Fruit fly (Drosophila melanogaster) whole organism, embryonic: ENCODE results near the gene woc.

ENCODE experiments used
- Aef1 ChIP-seq: fragments of 200-800 bp; sonication (Bioruptor generic); IDR thresholded peaks from 3 replicates; pipeline ENCODE4 v1.3.6; 2022; ENCODE audit warnings: missing biosample characterization, missing genetic modification characterization
- Bdp1 ChIP-seq: fragments of 200-800 bp; sonication (Bioruptor generic); optimal IDR thresholded peaks from 3 replicates; lab custom pipeline; 2016; ENCODE audit warnings: missing biosample characterization, missing genetic modification characterization
- Blimp-1 ChIP-seq: fragments of 200-800 bp; sonication (Bioruptor generic); optimal IDR thresholded peaks from 3 replicates; lab custom pipeline; 2018; ENCODE audit warnings: missing biosample characterization, missing genetic modification characterization, mild to moderate bottlenecking, moderate library complexity, missing genetic modification reagents
- C15 ChIP-seq: fragments of 200-800 bp; sonication (Bioruptor generic); IDR thresholded peaks from 3 replicates; pipeline ENCODE4 v1.3.6; 2022; ENCODE audit warnings: missing biosample characterization, missing genetic modification characterization
- CG11247 ChIP-seq: fragments of 200-800 bp; sonication (Bioruptor generic); IDR thresholded peaks from 2 replicates; pipeline ENCODE4 v1.3.6; 2022; ENCODE audit warnings: missing biosample characterization, missing genetic modification characterization
- CG12744 ChIP-seq: fragments of 200-800 bp; sonication (Bioruptor generic); optimal IDR thresholded peaks from 2 replicates; lab custom pipeline; 2016; ENCODE audit warnings: missing biosample characterization, missing genetic modification characterization
- CG13775 ChIP-seq: fragments of 200-800 bp; sonication (Bioruptor generic); optimal IDR thresholded peaks from 3 replicates; lab custom pipeline; 2017; ENCODE audit warnings: missing biosample characterization, mild to moderate bottlenecking, missing genetic modification characterization
- CG14014 ChIP-seq: fragments of 200-800 bp; sonication (Bioruptor generic); IDR thresholded peaks from 2 replicates; pipeline ENCODE4 v1.3.6; 2022; ENCODE audit warnings: missing biosample characterization, missing genetic modification characterization
- CG14050 ChIP-seq: fragments of 200-800 bp; sonication (Bioruptor generic); IDR thresholded peaks from 3 replicates; pipeline ENCODE4 v1.3.6; 2022; ENCODE audit warnings: missing biosample characterization, missing genetic modification characterization
- CG15601 ChIP-seq: fragments of 200-800 bp; sonication (Bioruptor generic); optimal IDR thresholded peaks from 3 replicates; lab custom pipeline; 2019; ENCODE audit warnings: missing biosample characterization, mild to moderate bottlenecking, missing genetic modification characterization, moderate library complexity
- CG15696 ChIP-seq: fragments of 200-800 bp; sonication (Bioruptor generic); optimal IDR thresholded peaks from 2 replicates; lab custom pipeline; 2019; ENCODE audit warnings: missing biosample characterization, mild to moderate bottlenecking, missing genetic modification characterization, moderate library complexity
- CG18011 ChIP-seq: fragments of 200-800 bp; sonication (Bioruptor generic); optimal IDR thresholded peaks from 2 replicates; lab custom pipeline; 2017; ENCODE audit warnings: missing biosample characterization, missing genetic modification characterization, mild to moderate bottlenecking, moderate library complexity, missing genotype
- CG18599 ChIP-seq: fragments of 200-800 bp; sonication (Bioruptor generic); optimal IDR thresholded peaks from 3 replicates; lab custom pipeline; 2017; ENCODE audit warnings: missing biosample characterization, missing genetic modification characterization, mild to moderate bottlenecking, moderate library complexity, missing genetic modification reagents
- CG18619 ChIP-seq: fragments of 200-800 bp; sonication (Bioruptor generic); optimal IDR thresholded peaks from 3 replicates; lab custom pipeline; 2017; ENCODE audit warnings: missing biosample characterization, mild to moderate bottlenecking, missing genetic modification characterization
- CG2712 ChIP-seq: fragments of 200-800 bp; optimal IDR thresholded peaks from 3 replicates; lab custom pipeline; 2019; ENCODE audit warnings: missing biosample characterization, mild to moderate bottlenecking, missing genetic modification characterization, moderate library complexity
- CG30431 ChIP-seq: fragments of 200-800 bp; sonication (Bioruptor generic); optimal IDR thresholded peaks from 2 replicates; lab custom pipeline; 2017; ENCODE audit warnings: missing biosample characterization, missing genetic modification characterization
- CG3163 ChIP-seq: fragments of 200-800 bp; sonication (Bioruptor generic); optimal IDR thresholded peaks from 3 replicates; lab custom pipeline; 2016; ENCODE audit warnings: missing biosample characterization, missing genetic modification characterization
- CG4282 ChIP-seq: fragments of 200-800 bp; sonication (Bioruptor generic); optimal IDR thresholded peaks from 2 replicates; lab custom pipeline; 2016; ENCODE audit warnings: missing biosample characterization, missing genetic modification characterization
- CG7745 ChIP-seq: fragments of 200-800 bp; sonication (Bioruptor generic); optimal IDR thresholded peaks from 2 replicates; lab custom pipeline; 2018; ENCODE audit warnings: missing biosample characterization, mild to moderate bottlenecking, missing genetic modification characterization, moderate library complexity
- CG7928 ChIP-seq: fragments of 200-800 bp; sonication (Bioruptor generic); optimal IDR thresholded peaks from 2 replicates; lab custom pipeline; 2017; ENCODE audit warnings: missing biosample characterization, mild to moderate bottlenecking, missing genetic modification characterization
- CoRest ChIP-seq: fragments of 200-800 bp; sonication (Bioruptor generic); optimal IDR thresholded peaks from 3 replicates; lab custom pipeline; 2018; ENCODE audit warnings: missing biosample characterization, mild to moderate bottlenecking, missing genetic modification characterization, moderate library complexity
- CrebB ChIP-seq: fragments of 200-800 bp; sonication (Bioruptor generic); optimal IDR thresholded peaks from 3 replicates; lab custom pipeline; 2018; ENCODE audit warnings: missing biosample characterization, mild to moderate bottlenecking, missing genetic modification characterization
- GATAe ChIP-seq: fragments of 200-800 bp; sonication (Bioruptor generic); conservative IDR thresholded peaks from 2 replicates; pipeline ENCODE4 v1.3.6; 2022; ENCODE audit warnings: missing biosample characterization, missing genetic modification characterization
- HmgZ ChIP-seq: fragments of 200-800 bp; sonication (Bioruptor generic); optimal IDR thresholded peaks from 2 replicates; lab custom pipeline; 2018; ENCODE audit warnings: missing biosample characterization, mild to moderate bottlenecking, missing genetic modification characterization
- Hr39 ChIP-seq: fragments of >200 bp; optimal IDR thresholded peaks from 2 replicates; lab custom pipeline; 2017
- Hr78 ChIP-seq, 2 experiments: fragments of 200-800 bp in 1 of 2; fragments of >200 bp in 1 of 2; sonication (Bioruptor generic) in 1 of 2; optimal IDR thresholded peaks; 2 replicates each; lab custom pipeline; 2017 to 2019; ENCODE audit warnings: missing biosample characterization in 2 of 2, missing genetic modification characterization in 2 of 2, mild to moderate bottlenecking in 1 of 2, moderate library complexity in 1 of 2
- Mrtf ChIP-seq: fragments of 200-800 bp; sonication (Bioruptor generic); IDR thresholded peaks from 3 replicates; pipeline ENCODE4 v1.3.6; 2022; ENCODE audit warnings: missing biosample characterization, missing genetic modification characterization
- Nf-YC ChIP-seq: fragments of 200-800 bp; optimal IDR thresholded peaks from 3 replicates; lab custom pipeline; 2019; ENCODE audit warnings: missing biosample characterization, mild to moderate bottlenecking, missing genetic modification characterization, moderate library complexity
- Opbp ChIP-seq: fragments of 200-800 bp; sonication (Bioruptor generic); IDR thresholded peaks from 3 replicates; pipeline ENCODE4 v1.3.6; 2022; ENCODE audit warnings: missing biosample characterization, missing genetic modification characterization; ENCODE audit not compliant: partially characterized antibody
- Optix ChIP-seq: fragments of 200-800 bp; sonication (Bioruptor generic); IDR thresholded peaks from 3 replicates; pipeline ENCODE4 v1.3.6; 2022; ENCODE audit warnings: missing biosample characterization, missing genetic modification characterization
- Usf ChIP-seq: fragments of 200-800 bp; sonication (Bioruptor generic); optimal IDR thresholded peaks from 2 replicates; lab custom pipeline; 2017; ENCODE audit warnings: missing genotype, missing biosample characterization, missing genetic modification characterization
- Vsx1 ChIP-seq: fragments of 200-800 bp; sonication (Bioruptor generic); optimal IDR thresholded peaks from 2 replicates; lab custom pipeline; 2017; ENCODE audit warnings: missing biosample characterization, mild to moderate bottlenecking, missing genetic modification characterization, missing genetic modification reagents
- ato ChIP-seq: fragments of 200-800 bp; sonication (Bioruptor generic); IDR thresholded peaks from 2 replicates; pipeline ENCODE4 v1.3.6; 2022; ENCODE audit warnings: missing biosample characterization, missing genetic modification characterization; ENCODE audit not compliant: partially characterized antibody
- cato ChIP-seq: fragments of 200-800 bp; sonication (Bioruptor generic); optimal IDR thresholded peaks from 2 replicates; lab custom pipeline; 2016; ENCODE audit warnings: missing biosample characterization, missing genetic modification characterization, borderline replicate concordance
- disco-r ChIP-seq: fragments of 200-800 bp; sonication (Bioruptor generic); optimal IDR thresholded peaks from 2 replicates; lab custom pipeline; 2016; ENCODE audit warnings: missing biosample characterization, missing genetic modification characterization
- gce ChIP-seq: fragments of 200-800 bp; sonication (Bioruptor generic); IDR thresholded peaks from 3 replicates; pipeline ENCODE4 v1.3.6; 2022; ENCODE audit warnings: missing biosample characterization, missing genetic modification characterization
- nmo ChIP-seq: fragments of 200-800 bp; sonication (Bioruptor generic); optimal IDR thresholded peaks from 2 replicates; lab custom pipeline; 2018; ENCODE audit warnings: missing biosample characterization, mild to moderate bottlenecking, missing genetic modification characterization, moderate library complexity
- nom ChIP-seq: fragments of 200-800 bp; sonication (Bioruptor generic); optimal IDR thresholded peaks from 2 replicates; lab custom pipeline; 2017; ENCODE audit warnings: missing biosample characterization, missing genetic modification characterization, mild to moderate bottlenecking, moderate library complexity, missing genetic modification reagents
- org-1 ChIP-seq: fragments of 200-800 bp; sonication (Bioruptor generic); optimal IDR thresholded peaks from 2 replicates; lab custom pipeline; 2017; ENCODE audit warnings: missing biosample characterization, missing genetic modification characterization
- pho ChIP-seq: fragments of 200-800 bp; sonication (Bioruptor generic); optimal IDR thresholded peaks from 2 replicates; lab custom pipeline; 2016; ENCODE audit warnings: missing biosample characterization, missing genetic modification characterization
- sc ChIP-seq, 3 experiments: fragments of >200 bp in 2 of 3; fragments of 200-800 bp in 1 of 3; sonication (Bioruptor generic) in 1 of 3; optimal IDR thresholded peaks; 2 replicates in 2 of 3; 3 replicates in 1 of 3; lab custom pipeline; 2017; ENCODE audit warnings: mild to moderate bottlenecking in 1 of 3, missing biosample characterization in 1 of 3, missing genetic modification characterization in 1 of 3, missing genetic modification reagents in 1 of 3
- sim ChIP-seq: fragments of 200-800 bp; sonication (Bioruptor generic); IDR thresholded peaks from 2 replicates; pipeline ENCODE4 v1.3.6; 2022; ENCODE audit warnings: missing biosample characterization, missing genetic modification characterization
- slp2 ChIP-seq: fragments of 200-800 bp; sonication (Bioruptor generic); optimal IDR thresholded peaks from 2 replicates; lab custom pipeline; 2016; ENCODE audit warnings: missing biosample characterization, missing genetic modification characterization
- sug ChIP-seq: fragments of 200-800 bp; optimal IDR thresholded peaks from 2 replicates; lab custom pipeline; 2019; ENCODE audit warnings: missing biosample characterization, mild to moderate bottlenecking, missing genetic modification characterization, moderate library complexity
- toy ChIP-seq: fragments of 200-800 bp; sonication (Bioruptor generic); IDR thresholded peaks from 2 replicates; pipeline ENCODE4 v1.3.6; 2022; ENCODE audit warnings: missing biosample characterization, missing genetic modification characterization
- unc-4 ChIP-seq: fragments of 200-800 bp; sonication (Bioruptor generic); IDR thresholded peaks from 2 replicates; pipeline ENCODE4 v1.3.6; 2022; ENCODE audit warnings: missing biosample characterization, missing genetic modification characterization; ENCODE audit not compliant: partially characterized antibody
- yki ChIP-seq: fragments of >200 bp; optimal IDR thresholded peaks from 3 replicates; lab custom pipeline; 2018
- zen2 ChIP-seq: fragments of 200-800 bp; sonication (Bioruptor generic); IDR thresholded peaks from 3 replicates; pipeline ENCODE4 v1.3.6; 2022; ENCODE audit warnings: missing biosample characterization, missing genetic modification characterization; ENCODE audit not compliant: partially characterized antibody

The woc gene

dm6 chr3R:27281022-27281810, 17.4 kb upstream of the woc start (continued):
- TF ChIP-seq gce (peak; percentile 96), Usf (GFP tag; lab: Kevin White, UChicago) (peak; percentile 92), CG7745 (tag; lab: Kevin White, UChicago) (no peak), CrebB (tag; lab: Kevin White, UChicago) (peak; percentile 96), CG7928 (peak; percentile 77), zen2 (0 out of 3 replicates have a peak, but pooled peaks have one; percentile 17), Hr78 (GFP tag; optimal IDR thresholded peaks at IDR 0.05; lab: Kevin White, UChicago) (peak in 1 of 2 experiments; percentile 70), Blimp-1 (GFP tag; lab: Kevin White, UChicago) (peak; percentile 92), CG12744 (GFP tag; lab: Kevin White, UChicago) (peak; percentile 90), nmo (peak; percentile 94), cato (GFP tag; lab: Kevin White, UChicago) (peak; percentile 81), Bdp1 (GFP tag; lab: Kevin White, UChicago) (peak; percentile 89), toy (GFP tag; lab: Robert Waterston, UW) (peak; percentile 86), slp2 (peak; percentile 92), CG4282 (GFP tag; lab: Kevin White, UChicago) (peak; percentile 92), sim (GFP tag; lab: Robert Waterston, UW) (peak; percentile 91), Mrtf (GFP tag; lab: Robert Waterston, UW) (peak; percentile 97), CG13775 (GFP tag; lab: Kevin White, UChicago) (peak; percentile 92), nom (peak; percentile 88), ato (GFP tag; lab: Robert Waterston, UW) (0 out of 2 replicates have a peak, but pooled peaks have one; percentile 12), CG18599 (GFP tag; lab: Kevin White, UChicago) (peak; percentile 98), CG11247 (GFP tag; lab: Robert Waterston, UW) (peak; percentile 94), sc (optimal IDR thresholded peaks at IDR 0.05; lab: Kevin White, UChicago) (no peak), sc (GFP tag; optimal IDR thresholded peaks at IDR 0.05; lab: Kevin White, UChicago) (peak; percentile 90), CG18619 (peak; percentile 96), CG30431 (GFP tag; lab: Kevin White, UChicago) (peak; percentile 97), pho (peak; percentile 94), HmgZ (tag; lab: Kevin White, UChicago) (peak; percentile 98), Aef1 (GFP tag; lab: Robert Waterston, UW) (peak; percentile 96), org-1 (GFP tag; lab: Kevin White, UChicago) (peak; percentile 97), Optix (GFP tag; lab: Robert Waterston, UW) (peak; percentile 98), Hr39 (lab: Kevin White, UChicago) (no peak), CG15601 (tag; lab: Kevin White, UChicago) (peak; percentile 87), GATAe (peak; percentile 82), unc-4 (GFP tag; lab: Robert Waterston, UW) (peak; percentile 23), CG3163 (GFP tag; lab: Kevin White, UChicago) (peak; percentile 83), CG14050 (peak; percentile 95), C15 (GFP tag; lab: Robert Waterston, UW) (peak; percentile 93), Nf-YC (tag; lab: Kevin White, UChicago) (peak; percentile 61), CG15696 (tag; lab: Kevin White, UChicago) (peak; percentile 65), CG2712 (tag; lab: Kevin White, UChicago) (peak; percentile 94), disco-r (peak; percentile 89), CG14014 (GFP tag; lab: Robert Waterston, UW) (peak; percentile 97), Opbp (GFP tag; lab: Robert Waterston, UW) (peak; percentile 68), CoRest (peak; percentile 94), yki (lab: Kevin White, UChicago) (peak; percentile 54), Vsx1 (GFP tag; lab: Kevin White, UChicago) (peak; percentile 97), CG18011 (GFP tag; lab: Kevin White, UChicago) (peak; percentile 87), sug (tag; lab: Kevin White, UChicago) (peak; percentile 84)
